Fruit fly (Drosophila melanogaster) S2 (cell line): ENCODE measurements around the gene TfIIFalpha.

Experiments used
- CG8478 ChIP-seq: fragments of >200 bp; optimal IDR thresholded peaks from 2 replicates; lab custom pipeline; 2018
- CTCF ChIP-seq, 2 experiments: fragments of >200 bp; optimal IDR thresholded peaks; 2 replicates each; lab custom pipeline; 2018

DNA sequence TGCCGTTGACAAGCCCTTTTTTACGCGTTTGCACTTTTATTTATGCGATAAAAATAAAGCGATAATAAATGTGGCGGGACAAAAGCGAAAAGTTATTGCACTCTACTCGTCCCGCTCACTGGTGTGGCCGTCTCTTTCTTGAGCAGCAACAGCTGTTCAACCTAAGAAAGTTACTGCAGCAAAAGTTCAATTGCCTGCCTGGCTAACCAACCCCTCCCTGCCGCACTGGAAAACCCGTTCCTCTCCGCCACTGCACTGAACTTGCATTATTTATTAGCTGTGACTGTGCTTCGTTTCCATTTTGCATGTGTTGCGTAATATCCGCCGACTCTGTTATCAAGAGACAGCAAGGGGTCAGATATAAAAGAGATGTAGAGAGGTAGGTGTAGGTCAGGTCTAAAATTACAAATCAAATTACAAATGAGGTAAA, 41.5 kb downstream of the TfIIFalpha start:
- TF ChIP-seq CTCF (optimal IDR thresholded peaks at IDR 0.05; lab: Kevin White, UChicago) (no peak), CG8478 (lab: Kevin White, UChicago) (no peak)
